Worm (Caenorhabditis elegans) whole organism, L3 larva: ENCODE measurements around the gene Y57G11C.42.

Experiments
- aly-2 ChIP-seq: fragments of 150-350 bp; optimal IDR thresholded peaks from 2 replicates; lab custom pipeline; 2014; ENCODE audit warnings: missing biosample characterization, missing genetic modification characterization
- ama-1 ChIP-seq: fragments of 150-350 bp; optimal IDR thresholded peaks from 2 replicates; lab custom pipeline; 2018
- ceh-9 ChIP-seq: sonication (generic microtip); optimal IDR thresholded peaks from 2 replicates; lab custom pipeline; 2018; ENCODE audit warnings: missing biosample characterization, missing genetic modification characterization
- elt-1 ChIP-seq: fragments of 150-350 bp; optimal IDR thresholded peaks from 2 replicates; lab custom pipeline; 2014; ENCODE audit warnings: missing biosample characterization, missing genetic modification characterization
- fkh-10 ChIP-seq: sonication (generic microtip); optimal IDR thresholded peaks from 2 replicates; lab custom pipeline; 2017; ENCODE audit warnings: missing biosample characterization, missing genetic modification reagents, missing genetic modification characterization
- fkh-2 ChIP-seq: fragments of 150-350 bp; optimal IDR thresholded peaks from 2 replicates; lab custom pipeline; 2014; ENCODE audit warnings: missing biosample characterization, missing genetic modification reagents, missing genetic modification characterization
- jun-1 ChIP-seq: fragments of 150-350 bp; optimal IDR thresholded peaks from 2 replicates; lab custom pipeline; 2014; ENCODE audit warnings: missing biosample characterization, missing genetic modification reagents, missing genetic modification characterization
- nhr-23 ChIP-seq: fragments of 150-350 bp; optimal IDR thresholded peaks from 2 replicates; lab custom pipeline; 2014; ENCODE audit warnings: missing biosample characterization, missing genetic modification reagents, missing genetic modification characterization
- nhr-237 ChIP-seq: fragments of 150-350 bp; optimal IDR thresholded peaks from 2 replicates; lab custom pipeline; 2014; ENCODE audit warnings: missing biosample characterization, missing genetic modification characterization
- nhr-28 ChIP-seq: fragments of 150-350 bp; optimal IDR thresholded peaks from 2 replicates; lab custom pipeline; 2014; ENCODE audit warnings: missing biosample characterization, missing genetic modification characterization
- pqm-1 ChIP-seq: fragments of 150-350 bp; optimal IDR thresholded peaks from 2 replicates; lab custom pipeline; 2017; ENCODE audit warnings: missing biosample characterization, missing genetic modification characterization, inconsistent platforms
- zag-1 ChIP-seq: fragments of 150-350 bp; optimal IDR thresholded peaks from 2 replicates; lab custom pipeline; 2014; ENCODE audit warnings: missing biosample characterization, missing genetic modification characterization
- ztf-4 ChIP-seq: fragments of 150-350 bp; optimal IDR thresholded peaks from 2 replicates; lab custom pipeline; 2014; ENCODE audit warnings: missing biosample characterization, missing genetic modification characterization

- TF ChIP-seq fkh-2 (tag; lab: Kevin White, UChicago) = no peak
- no peak for TF ChIP-seq ztf-4 (tag; lab: Kevin White, UChicago)
- TF ChIP-seq nhr-237 = no peak
- no peak for TF ChIP-seq jun-1 (tag; lab: Kevin White, UChicago)
- no peak for TF ChIP-seq fkh-10 (GFP tag; lab: Kevin White, UChicago)
- TF ChIP-seq nhr-28 (tag; lab: Kevin White, UChicago) = no peak
- TF ChIP-seq zag-1 (tag; lab: Kevin White, UChicago) = no peak
- TF ChIP-seq elt-1 (tag; lab: Kevin White, UChicago) = no peak
- no peak for TF ChIP-seq aly-2 (tag; lab: Kevin White, UChicago)
- TF ChIP-seq nhr-23 (tag; lab: Kevin White, UChicago) = peak; percentile 4
- no peak for TF ChIP-seq ceh-9 (tag; lab: Kevin White, UChicago)
- TF ChIP-seq pqm-1 = no peak
- TF ChIP-seq ama-1 (lab: Kevin White, UChicago) = peak; percentile 79
These were observed 64.4 kb downstream of the Y57G11C.42 start, which contains the start of gene gdi-1 for ce11 chrIV:14792602-14793232.
